Fruit fly (Drosophila melanogaster): ENCODE results near the gene betaggt-I.
A peak's percentile ranks its signal among the peaks of the same experiment; 100 is the strongest.

The betaggt-I gene

dm6 chr2L:4955094-4955823 is 9.9 kb downstream of the betaggt-I start, which contains the start of the genes Jon25Bi and Marcal1 (continued):
- TF ChIP-seq wek (GFP tag; optimal IDR thresholded peaks at IDR 0.05), result no peak
- peak; percentile 61 for TF ChIP-seq Dp (GFP tag; optimal IDR thresholded peaks at IDR 0.05)
- no peak for TF ChIP-seq cas (GFP tag; IDR thresholded peaks at IDR 0.05)
- TF ChIP-seq exex (tag; optimal IDR thresholded peaks at IDR 0.05), result peak; percentile 71
- TF ChIP-seq pzg (GFP tag; optimal IDR thresholded peaks at IDR 0.05), result peak; percentile 21
- no peak for TF ChIP-seq fd102C (GFP tag; optimal IDR thresholded peaks at IDR 0.05)
- no peak for TF ChIP-seq D19A (tag; optimal IDR thresholded peaks at IDR 0.05)
- TF ChIP-seq amos (GFP tag; IDR thresholded peaks at IDR 0.05; ENCODE audit: partially characterized antibody), result peak; percentile 50; the same call in 1 of the 2 replicates
- TF ChIP-seq zf30C (GFP tag; optimal IDR thresholded peaks at IDR 0.05), result no peak
- no peak for TF ChIP-seq HHEX (GFP tag; optimal IDR thresholded peaks at IDR 0.05)
- TF ChIP-seq chinmo (GFP tag; IDR thresholded peaks at IDR 0.05; ENCODE audit: partially characterized antibody), result 0 out of 4 replicates have a peak, but pooled peaks have one; percentile 35
- peak; percentile 29; the same call in 1 of the 2 replicates for TF ChIP-seq Bgb (GFP tag; IDR thresholded peaks at IDR 0.05; ENCODE audit: partially characterized antibody)
- TF ChIP-seq lab (GFP tag; optimal IDR thresholded peaks at IDR 0.05), result no peak
- peak; percentile 44 for TF ChIP-seq grn (GFP tag; optimal IDR thresholded peaks at IDR 0.05)
- TF ChIP-seq tap (tag; optimal IDR thresholded peaks at IDR 0.05), result no peak
- TF ChIP-seq D19B (GFP tag; optimal IDR thresholded peaks at IDR 0.05), result no peak
- TF ChIP-seq gsb (GFP tag; IDR thresholded peaks at IDR 0.05), result no peak
- no peak for TF ChIP-seq tll (GFP tag; optimal IDR thresholded peaks at IDR 0.05)
- no peak for TF ChIP-seq peb (GFP tag; IDR thresholded peaks at IDR 0.05)
- TF ChIP-seq gfzf (GFP tag; optimal IDR thresholded peaks at IDR 0.05), result peak; percentile 36
- TF ChIP-seq MBD-R2 (GFP tag; IDR thresholded peaks at IDR 0.05), result peak; percentile 80
- TF ChIP-seq CG12299 (tag; optimal IDR thresholded peaks at IDR 0.05), result no peak

DNA sequence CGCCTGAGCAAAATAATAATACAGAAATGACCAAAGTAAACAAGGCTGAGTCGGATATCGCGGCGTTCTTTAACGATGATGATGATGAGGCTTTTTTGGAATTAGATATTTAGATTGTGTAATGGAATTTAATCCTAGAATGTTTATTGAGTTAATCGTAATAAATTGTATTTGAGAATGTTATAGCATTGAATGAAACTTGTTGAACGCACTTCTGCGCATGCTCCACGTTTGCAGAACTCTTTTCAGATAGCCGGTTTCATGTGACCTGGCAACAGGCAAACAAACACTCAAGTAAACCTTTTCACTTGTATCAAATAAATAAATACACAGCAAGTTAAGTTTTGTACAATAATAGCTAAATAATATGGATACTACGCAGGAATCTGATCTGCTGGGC is 12.7 kb downstream of the betaggt-I start, which contains the start of gene CG34124:
TSS of gene CG34124 (plus strand) at position 301 of the 400 bp plus-strand sequence.
- TF ChIP-seq CG18764 (GFP tag; optimal IDR thresholded peaks at IDR 0.05), result no peak
- TF ChIP-seq PHDP (tag; optimal IDR thresholded peaks at IDR 0.05), result no peak
- TF ChIP-seq CG42726 (GFP tag; IDR thresholded peaks at IDR 0.05; ENCODE audit: partially characterized antibody), result no peak
- no peak for TF ChIP-seq cad (GFP tag; optimal IDR thresholded peaks at IDR 0.05)
- TF ChIP-seq TFAM (GFP tag; optimal IDR thresholded peaks at IDR 0.05), result no peak
- TF ChIP-seq Tbp (GFP tag; optimal IDR thresholded peaks at IDR 0.05), result no peak
- TF ChIP-seq Drgx (GFP tag; IDR thresholded peaks at IDR 0.05), result no peak

DNA sequence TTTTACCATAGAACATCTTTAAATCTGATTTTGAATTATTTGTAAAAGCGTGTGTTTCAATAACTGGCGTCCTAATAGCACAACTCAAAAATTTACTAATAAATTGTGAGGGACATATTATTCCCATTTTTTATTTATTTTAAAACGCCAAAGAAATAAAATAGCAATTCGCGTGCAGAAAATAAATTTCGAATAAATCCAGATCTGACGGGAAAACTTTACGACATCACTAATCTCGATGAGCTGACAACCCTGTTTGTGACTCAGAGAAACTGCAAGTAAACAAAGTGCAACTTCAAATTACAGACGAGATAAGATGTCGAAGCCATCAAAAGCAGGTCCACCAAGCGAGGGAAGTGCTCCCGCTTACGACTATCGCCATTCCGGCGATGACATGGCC is 20.0 kb downstream of the betaggt-I start, which contains the start of gene CG34125:
TSS of gene CG34125 (plus strand) at position 254 of the 400 bp plus-strand sequence.
- TF ChIP-seq Camta (GFP tag; optimal IDR thresholded peaks at IDR 0.05) (peak; percentile 16), jumu (GFP tag; optimal IDR thresholded peaks at IDR 0.05) (no peak), bcd (GFP tag; optimal IDR thresholded peaks at IDR 0.05) (no peak), CG11456 (GFP tag; IDR thresholded peaks at IDR 0.05) (0 out of 3 replicates have a peak, but pooled peaks have one; percentile 47), CG10321 (GFP tag; IDR thresholded peaks at IDR 0.05) (no peak), ERR (GFP tag; optimal IDR thresholded peaks at IDR 0.05) (no peak), gsb (GFP tag; IDR thresholded peaks at IDR 0.05) (no peak), pan (optimal IDR thresholded peaks at IDR 0.05) (no peak), pan (GFP tag; optimal IDR thresholded peaks at IDR 0.05 in 1 of 2, IDR thresholded peaks at IDR 0.05 in 1 of 2) (peak in 1 of 2 experiments; percentile 32), Abd-B (GFP tag; optimal IDR thresholded peaks at IDR 0.05) (no peak), CG3847 (GFP tag; IDR thresholded peaks at IDR 0.05) (peak; percentile 26; the same call in 1 of the 2 replicates), Trl (optimal IDR thresholded peaks at IDR 0.05) (no peak), Trl (GFP tag; optimal IDR thresholded peaks at IDR 0.05) (no peak), CG14965 (GFP tag; optimal IDR thresholded peaks at IDR 0.05; ENCODE audit: borderline replicate concordance) (no peak), chinmo (GFP tag; IDR thresholded peaks at IDR 0.05; ENCODE audit: partially characterized antibody) (peak; percentile 68; the same call in 1 of the 4 replicates), CG9932 (GFP tag; IDR thresholded peaks at IDR 0.05) (peak; percentile 44; the same call in 1 of the 2 replicates), Gug (GFP tag; IDR thresholded peaks at IDR 0.05) (no peak), Bteb2 (GFP tag; optimal IDR thresholded peaks at IDR 0.05) (no peak), Eip74EF (GFP tag; optimal IDR thresholded peaks at IDR 0.05) (no peak), CG6654 (GFP tag; optimal IDR thresholded peaks at IDR 0.05) (no peak)

Measured in whole organism, embryonic.